Worm (Caenorhabditis elegans): ENCODE data around the gene fbxc-55.

DNA sequence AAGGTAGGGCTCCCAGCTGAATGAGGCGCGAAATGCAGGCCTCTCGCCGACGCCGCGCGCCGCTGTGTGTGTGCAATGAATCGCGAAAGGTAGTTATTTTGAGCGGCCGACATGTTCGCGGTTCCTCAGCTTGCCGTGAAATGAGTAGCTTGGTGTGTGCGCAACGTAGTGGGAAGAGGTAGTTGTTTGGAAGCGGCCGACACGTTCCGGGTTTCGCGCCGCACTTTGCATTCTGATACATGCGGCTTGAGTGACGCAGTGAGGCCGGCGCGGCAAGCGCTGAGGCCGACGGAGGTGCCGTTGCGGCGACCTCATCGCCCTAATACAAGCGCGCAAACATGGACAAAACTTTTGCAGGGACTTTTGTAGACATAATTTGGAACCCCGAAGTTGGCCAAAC is 25.8 kb upstream of the fbxc-55 start:
- TF ChIP-seq W03F9.2 (tag; optimal IDR thresholded peaks at IDR 0.05) = no peak
- TF ChIP-seq him-1 (tag; optimal IDR thresholded peaks at IDR 0.05) = no peak
- no peak for TF ChIP-seq dao-5 (tag; optimal IDR thresholded peaks at IDR 0.05)
